Fruit fly (Drosophila melanogaster) whole organism, embryonic: ENCODE data around the gene CCDC53.

Experiments used
- BtbVII ChIP-seq: fragments of 200-800 bp; sonication (Bioruptor generic); optimal IDR thresholded peaks from 3 replicates; lab custom pipeline; 2017; ENCODE audit warnings: missing biosample characterization, mild to moderate bottlenecking, missing genetic modification characterization
- CG10321 ChIP-seq: fragments of 200-800 bp; sonication (Bioruptor generic); IDR thresholded peaks from 2 replicates; pipeline ENCODE4 v1.3.6; 2022; ENCODE audit warnings: missing biosample characterization, missing genetic modification characterization
- CG10543 ChIP-seq: fragments of 200-800 bp; sonication (Bioruptor generic); optimal IDR thresholded peaks from 3 replicates; lab custom pipeline; 2017; ENCODE audit warnings: missing biosample characterization, mild to moderate bottlenecking, missing genetic modification characterization, moderate library complexity
- CG11695 ChIP-seq: fragments of 200-800 bp; sonication (Bioruptor generic); IDR thresholded peaks from 3 replicates; pipeline ENCODE4 v1.3.6; 2022; ENCODE audit warnings: missing biosample characterization, missing genetic modification characterization
- CG12104 ChIP-seq: fragments of 200-800 bp; sonication (Bioruptor generic); optimal IDR thresholded peaks from 3 replicates; lab custom pipeline; 2016; ENCODE audit warnings: missing biosample characterization, missing genetic modification characterization
- CG12769 ChIP-seq: fragments of 200-800 bp; sonication (Bioruptor generic); optimal IDR thresholded peaks from 2 replicates; lab custom pipeline; 2019; ENCODE audit warnings: missing biosample characterization, mild to moderate bottlenecking, missing genetic modification characterization, moderate library complexity
- CG14441 ChIP-seq: fragments of 200-800 bp; sonication (Bioruptor generic); IDR thresholded peaks from 2 replicates; pipeline ENCODE4 v1.3.6; 2022; ENCODE audit warnings: missing biosample characterization, missing genetic modification characterization
- CG16815 ChIP-seq: fragments of 200-800 bp; sonication (Bioruptor generic); optimal IDR thresholded peaks from 3 replicates; lab custom pipeline; 2017; ENCODE audit warnings: missing biosample characterization, mild to moderate bottlenecking, missing genetic modification characterization
- CG17186 ChIP-seq: fragments of 200-800 bp; sonication (Bioruptor generic); optimal IDR thresholded peaks from 3 replicates; lab custom pipeline; 2017; ENCODE audit warnings: missing biosample characterization, missing genetic modification reagents, missing genetic modification characterization
- CG17328 ChIP-seq: fragments of 200-800 bp; sonication (Bioruptor generic); IDR thresholded peaks from 2 replicates; pipeline ENCODE4 v1.3.6; 2022; ENCODE audit warnings: missing biosample characterization, missing genetic modification characterization
- CG18262 ChIP-seq: fragments of 200-800 bp; optimal IDR thresholded peaks from 3 replicates; lab custom pipeline; 2019; ENCODE audit warnings: missing biosample characterization, mild to moderate bottlenecking, missing genetic modification characterization, moderate library complexity
- CG34376 ChIP-seq: fragments of 200-800 bp; sonication (Bioruptor generic); optimal IDR thresholded peaks from 2 replicates; lab custom pipeline; 2018; ENCODE audit warnings: missing biosample characterization, mild to moderate bottlenecking, missing genetic modification characterization
- CG34422 ChIP-seq: fragments of 200-800 bp; sonication (Bioruptor generic); IDR thresholded peaks from 3 replicates; pipeline ENCODE4 v1.3.6; 2022; ENCODE audit warnings: missing biosample characterization, missing genetic modification characterization
- CG4617 ChIP-seq: fragments of 200-800 bp; sonication (Bioruptor generic); optimal IDR thresholded peaks from 3 replicates; lab custom pipeline; 2016; ENCODE audit warnings: missing biosample characterization, missing genetic modification characterization, borderline replicate concordance
- CG8089 ChIP-seq: fragments of 200-800 bp; sonication (Bioruptor generic); optimal IDR thresholded peaks from 3 replicates; lab custom pipeline; 2016; ENCODE audit warnings: missing biosample characterization, missing genetic modification characterization
- CG8290 ChIP-seq, 3 experiments: fragments of 200-800 bp; sonication (Bioruptor generic); optimal IDR thresholded peaks; 2 replicates each; lab custom pipeline; 2016 to 2019; ENCODE audit warnings: missing biosample characterization in 3 of 3, missing genetic modification characterization in 3 of 3, mild to moderate bottlenecking in 2 of 3, moderate library complexity in 1 of 3
- CG8359 ChIP-seq: fragments of 200-800 bp; sonication (Bioruptor generic); optimal IDR thresholded peaks from 2 replicates; lab custom pipeline; 2017; ENCODE audit warnings: missing biosample characterization, mild to moderate bottlenecking, missing genetic modification characterization, borderline replicate concordance
- CG8765 ChIP-seq: fragments of 200-800 bp; sonication (Bioruptor generic); IDR thresholded peaks from 2 replicates; pipeline ENCODE4 v1.3.6; 2022; ENCODE audit warnings: missing biosample characterization, missing genetic modification characterization
- Deaf1 ChIP-seq: fragments of 200-800 bp; optimal IDR thresholded peaks from 3 replicates; lab custom pipeline; 2019; ENCODE audit warnings: missing biosample characterization, mild to moderate bottlenecking, missing genetic modification characterization, moderate library complexity
- Eip74EF ChIP-seq, 2 experiments: fragments of 200-800 bp in 1 of 2; fragments of >200 bp in 1 of 2; sonication (Bioruptor generic) in 1 of 2; optimal IDR thresholded peaks; 2 replicates each; lab custom pipeline; 2017 to 2019; ENCODE audit warnings: missing biosample characterization in 2 of 2, missing genetic modification characterization in 2 of 2, mild to moderate bottlenecking in 1 of 2, moderate library complexity in 1 of 2
- Hr3 ChIP-seq: fragments of 200-800 bp; sonication (Bioruptor generic); optimal IDR thresholded peaks from 3 replicates; lab custom pipeline; 2016; ENCODE audit warnings: missing biosample characterization, missing genetic modification characterization
- Jarid2 ChIP-seq: fragments of 200-800 bp; sonication (Bioruptor generic); optimal IDR thresholded peaks from 3 replicates; lab custom pipeline; 2017; ENCODE audit warnings: mild to moderate bottlenecking, missing biosample characterization, missing genetic modification reagents, missing genetic modification characterization
- Lhr ChIP-seq: fragments of 200-800 bp; sonication (Bioruptor generic); optimal IDR thresholded peaks from 3 replicates; lab custom pipeline; 2017; ENCODE audit warnings: mild to moderate bottlenecking, missing biosample characterization, missing genetic modification reagents, missing genetic modification characterization
- NFAT ChIP-seq: fragments of 200-800 bp; sonication (Bioruptor generic); IDR thresholded peaks from 2 replicates; pipeline ENCODE4 v1.3.6; 2022; ENCODE audit warnings: missing biosample characterization, missing genetic modification characterization
- Ravus ChIP-seq: fragments of 200-800 bp; sonication (Bioruptor generic); IDR thresholded peaks from 2 replicates; pipeline ENCODE4 v1.3.6; 2022; ENCODE audit warnings: missing biosample characterization, missing genetic modification characterization
- Rfx ChIP-seq: fragments of 200-800 bp; sonication (Bioruptor generic); IDR thresholded peaks from 2 replicates; pipeline ENCODE4 v1.3.6; 2022; ENCODE audit warnings: missing biosample characterization, missing genetic modification characterization
- Sox100B ChIP-seq: fragments of 200-800 bp; sonication (Bioruptor generic); optimal IDR thresholded peaks from 3 replicates; lab custom pipeline; 2018; ENCODE audit warnings: missing biosample characterization, mild to moderate bottlenecking, missing genetic modification characterization
- Trl ChIP-seq, 3 experiments: fragments of >200 bp in 2 of 3; fragments of 200-800 bp in 1 of 3; sonication (Bioruptor generic) in 1 of 3; optimal IDR thresholded peaks; 2 replicates in 1 of 3; 3 replicates in 2 of 3; lab custom pipeline; 2016 to 2017; ENCODE audit warnings: missing biosample characterization in 1 of 3, missing genetic modification characterization in 1 of 3
- Vsx1 ChIP-seq: fragments of 200-800 bp; sonication (Bioruptor generic); optimal IDR thresholded peaks from 2 replicates; lab custom pipeline; 2017; ENCODE audit warnings: missing biosample characterization, mild to moderate bottlenecking, missing genetic modification characterization, missing genetic modification reagents
- abd-A ChIP-seq: fragments of 200-800 bp; sonication (Bioruptor generic); optimal IDR thresholded peaks from 3 replicates; lab custom pipeline; 2019; ENCODE audit warnings: missing biosample characterization, mild to moderate bottlenecking, missing genetic modification characterization, moderate library complexity
- ac ChIP-seq: fragments of 200-800 bp; sonication (Bioruptor generic); optimal IDR thresholded peaks from 3 replicates; lab custom pipeline; 2017; ENCODE audit warnings: missing biosample characterization, mild to moderate bottlenecking, missing genetic modification characterization
- chm ChIP-seq: fragments of 200-800 bp; sonication (Bioruptor generic); IDR thresholded peaks from 2 replicates; pipeline ENCODE4 v1.3.6; 2022; ENCODE audit warnings: missing biosample characterization, missing genetic modification characterization
- chn ChIP-seq: fragments of 200-800 bp; sonication (Bioruptor generic); optimal IDR thresholded peaks from 2 replicates; lab custom pipeline; 2016; ENCODE audit warnings: missing biosample characterization, missing genetic modification characterization
- ci ChIP-seq: fragments of 200-800 bp; sonication (Bioruptor generic); IDR thresholded peaks from 3 replicates; pipeline ENCODE4 v1.3.6; 2022; ENCODE audit warnings: missing biosample characterization, missing genetic modification characterization
- da ChIP-seq: fragments of 200-800 bp; sonication (Bioruptor generic); optimal IDR thresholded peaks from 2 replicates; lab custom pipeline; 2016; ENCODE audit warnings: missing biosample characterization, missing genetic modification characterization
- gro ChIP-seq: fragments of 200-800 bp; sonication (Bioruptor generic); optimal IDR thresholded peaks from 2 replicates; lab custom pipeline; 2016; ENCODE audit warnings: missing biosample characterization, missing genetic modification characterization
- luna ChIP-seq: fragments of 200-800 bp; sonication (Bioruptor generic); optimal IDR thresholded peaks from 2 replicates; lab custom pipeline; 2016; ENCODE audit warnings: missing biosample characterization, missing genetic modification characterization
- nerfin-2 ChIP-seq: fragments of 200-800 bp; sonication (Bioruptor generic); IDR thresholded peaks from 2 replicates; pipeline ENCODE4 v1.3.6; 2022; ENCODE audit warnings: missing biosample characterization, missing genetic modification characterization; ENCODE audit not compliant: partially characterized antibody
- org-1 ChIP-seq: fragments of 200-800 bp; sonication (Bioruptor generic); optimal IDR thresholded peaks from 2 replicates; lab custom pipeline; 2017; ENCODE audit warnings: missing biosample characterization, missing genetic modification characterization
- sd ChIP-seq: fragments of 200-800 bp; sonication (Bioruptor generic); optimal IDR thresholded peaks from 3 replicates; lab custom pipeline; 2018; ENCODE audit warnings: missing biosample characterization, mild to moderate bottlenecking, missing genetic modification characterization, moderate library complexity
- sens ChIP-seq: fragments of 200-800 bp; sonication (Bioruptor generic); peaks from one replicate; lab custom pipeline; 2016; ENCODE audit warnings: missing biosample characterization, missing genetic modification characterization
- sob ChIP-seq: fragments of 200-800 bp; sonication (Bioruptor generic); IDR thresholded peaks from 2 replicates; pipeline ENCODE4 v1.3.6; 2022; ENCODE audit warnings: missing biosample characterization, missing genetic modification characterization
- tap ChIP-seq: fragments of 200-800 bp; optimal IDR thresholded peaks from 3 replicates; lab custom pipeline; 2019; ENCODE audit warnings: missing biosample characterization, mild to moderate bottlenecking, missing genetic modification characterization, moderate library complexity
- unpg ChIP-seq: fragments of 200-800 bp; sonication (Bioruptor generic); optimal IDR thresholded peaks from 3 replicates; lab custom pipeline; 2018; ENCODE audit warnings: missing biosample characterization, mild to moderate bottlenecking, missing genetic modification characterization, moderate library complexity
- usp ChIP-seq: fragments of >200 bp; optimal IDR thresholded peaks from 2 replicates; lab custom pipeline; 2017; ENCODE audit warnings: missing biosample characterization, missing genetic modification characterization
- wdn ChIP-seq: fragments of 200-800 bp; sonication (Bioruptor generic); IDR thresholded peaks from 2 replicates; pipeline ENCODE4 v1.3.6; 2022; ENCODE audit warnings: missing biosample characterization, missing genetic modification characterization

Gene CCDC53

DNA sequence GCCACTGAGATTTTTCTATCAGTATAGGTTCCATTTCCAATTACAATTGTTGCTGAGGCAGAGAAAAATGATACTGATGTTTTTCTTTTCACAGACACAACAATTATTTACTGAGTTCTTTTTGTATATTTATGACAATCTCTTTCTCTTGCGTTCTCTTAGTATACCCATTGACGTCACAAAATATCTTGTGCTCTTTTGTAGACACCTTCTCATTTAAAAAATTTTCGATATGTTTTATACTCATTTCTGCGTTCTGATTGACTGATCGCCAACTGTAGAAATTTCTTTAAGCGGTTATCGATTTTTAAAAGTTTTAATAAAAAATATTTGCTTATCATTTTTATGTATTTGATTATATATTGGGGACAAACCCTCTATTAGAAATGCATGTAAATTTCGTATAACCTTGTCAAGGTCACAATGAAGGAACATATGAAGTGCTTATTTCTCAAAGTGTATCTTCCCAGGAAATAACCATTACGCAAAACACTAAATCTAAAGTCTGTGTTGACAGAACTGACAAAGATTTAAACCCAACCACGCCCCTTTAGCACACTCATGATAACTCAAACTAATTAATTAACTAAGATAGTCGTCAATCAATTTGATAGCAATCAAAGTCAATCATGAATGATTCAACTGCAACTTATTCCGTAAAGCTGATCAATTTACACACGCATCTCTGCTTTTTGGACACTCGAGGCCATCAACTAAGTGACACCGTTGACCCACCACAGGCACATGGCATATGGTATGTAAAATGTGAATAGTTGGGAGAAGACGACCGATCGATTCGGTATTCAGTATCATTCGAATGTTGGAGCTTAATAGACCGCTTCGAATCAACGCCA is 30.1 kb upstream of the CCDC53 start, which contains the start of the genes Glyat and Tg (continued):
- TF ChIP-seq CG8359 (GFP tag; lab: Kevin White, UChicago) (no peak), usp (GFP tag; lab: Kevin White, UChicago) (no peak), Lhr (GFP tag; lab: Kevin White, UChicago) (no peak), Rfx (GFP tag; lab: Robert Waterston, UW) (peak; percentile 73), Eip74EF (GFP tag; optimal IDR thresholded peaks at IDR 0.05; lab: Kevin White, UChicago) (peak in 1 of 2 experiments; percentile 53), CG12769 (tag; lab: Kevin White, UChicago) (peak; percentile 12), Vsx1 (GFP tag; lab: Kevin White, UChicago) (no peak), CG34422 (0 out of 3 replicates have a peak, but pooled peaks have one; percentile 33), nerfin-2 (GFP tag; lab: Robert Waterston, UW) (peak; percentile 49; the same call in 1 of the 2 replicates), CG17328 (0 out of 2 replicates have a peak, but pooled peaks have one; percentile 46), CG16815 (GFP tag; lab: Kevin White, UChicago) (no peak), tap (tag; lab: Kevin White, UChicago) (no peak), sd (tag; lab: Kevin White, UChicago) (peak; percentile 49), Ravus (GFP tag; lab: Robert Waterston, UW) (no peak), CG10321 (GFP tag; lab: Robert Waterston, UW) (0 out of 2 replicates have a peak, but pooled peaks have one; percentile 8), ac (GFP tag; lab: Kevin White, UChicago) (no peak), unpg (GFP tag; lab: Kevin White, UChicago) (no peak), CG8765 (GFP tag; lab: Robert Waterston, UW) (no peak), Sox100B (peak; percentile 9), CG4617 (GFP tag; lab: Kevin White, UChicago) (no peak), chn (GFP tag; lab: Kevin White, UChicago) (no peak), ci (GFP tag; lab: Robert Waterston, UW) (peak; percentile 50; the same call in 2 of the 3 replicates), CG8290 (GFP tag; optimal IDR thresholded peaks at IDR 0.05; lab: Kevin White, UChicago) (no peak), CG8290 (tag; optimal IDR thresholded peaks at IDR 0.05; lab: Kevin White, UChicago) (no peak), Hr3 (GFP tag; lab: Kevin White, UChicago) (no peak), CG12104 (GFP tag; lab: Kevin White, UChicago) (peak; percentile 39)

DNA sequence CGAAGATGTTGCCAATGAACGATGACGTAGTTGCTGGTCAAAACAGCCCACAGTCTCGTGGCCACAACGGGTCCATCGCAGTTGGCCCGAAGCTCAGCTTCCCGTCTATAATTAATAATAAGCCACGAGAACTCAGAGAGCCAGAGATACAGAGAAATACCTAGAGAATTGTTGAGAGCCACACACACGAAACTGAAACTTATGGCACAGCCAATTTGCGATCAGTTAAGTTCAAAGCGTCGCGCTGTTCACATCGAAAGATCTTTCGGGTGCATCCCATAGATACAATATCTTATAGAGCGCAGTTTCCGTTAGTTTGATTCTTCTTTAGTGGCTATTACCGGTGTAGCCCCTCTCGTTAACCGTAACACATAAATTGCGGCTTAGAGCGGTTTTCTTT is 28.4 kb upstream of the CCDC53 start:
- TF ChIP-seq Trl (optimal IDR thresholded peaks at IDR 0.05; lab: Kevin White, UChicago) = peak; percentile 4 to 58
- TF ChIP-seq Trl (GFP tag; optimal IDR thresholded peaks at IDR 0.05; lab: Kevin White, UChicago) = no peak
- TF ChIP-seq sens (GFP tag; lab: Kevin White, UChicago) = peak; percentile 49
- peak; percentile 27 for TF ChIP-seq abd-A (tag; lab: Kevin White, UChicago)
- TF ChIP-seq ci (GFP tag; lab: Robert Waterston, UW) = peak; percentile 38; the same call in 1 of the 3 replicates
- no peak for TF ChIP-seq wdn (GFP tag; lab: Robert Waterston, UW)
- no peak for TF ChIP-seq CG14441 (GFP tag; lab: Robert Waterston, UW)
- 0 out of 2 replicates have a peak, but pooled peaks have one; percentile 31 for TF ChIP-seq chm
- no peak for TF ChIP-seq org-1 (GFP tag; lab: Kevin White, UChicago)
- TF ChIP-seq CG10543 (GFP tag; lab: Kevin White, UChicago) = peak; percentile 40
- no peak for TF ChIP-seq unpg (GFP tag; lab: Kevin White, UChicago)
- TF ChIP-seq da = no peak
- no peak for TF ChIP-seq CG17186 (GFP tag; lab: Kevin White, UChicago)
- peak; percentile 1 for TF ChIP-seq CG12769 (tag; lab: Kevin White, UChicago)
- TF ChIP-seq sd (tag; lab: Kevin White, UChicago) = peak; percentile 81
- no peak for TF ChIP-seq CG18262
- TF ChIP-seq Jarid2 (GFP tag; lab: Kevin White, UChicago) = peak; percentile 59
- TF ChIP-seq luna (GFP tag; lab: Kevin White, UChicago) = no peak
- TF ChIP-seq Deaf1 = peak; percentile 39
- TF ChIP-seq BtbVII (GFP tag; lab: Kevin White, UChicago) = peak; percentile 41
- peak; percentile 12 for TF ChIP-seq CG34376 (GFP tag; lab: Kevin White, UChicago)
- TF ChIP-seq sob (GFP tag; lab: Robert Waterston, UW) = no peak
- no peak for TF ChIP-seq NFAT (GFP tag; lab: Robert Waterston, UW)
- TF ChIP-seq gro (GFP tag; lab: Kevin White, UChicago) = no peak
- TF ChIP-seq CG8089 (GFP tag; lab: Kevin White, UChicago) = no peak
- no peak for TF ChIP-seq CG11695 (GFP tag; lab: Robert Waterston, UW)
